Fruit fly (Drosophila melanogaster) whole organism, embryonic: ENCODE data around the gene peg.

Source experiments
- Antp ChIP-seq: fragments of 200-800 bp; sonication (Bioruptor generic); optimal IDR thresholded peaks from 3 replicates; lab custom pipeline; 2016; ENCODE audit warnings: missing biosample characterization, missing genetic modification characterization
- B-H2 ChIP-seq: fragments of 200-800 bp; sonication (Bioruptor generic); optimal IDR thresholded peaks from 2 replicates; lab custom pipeline; 2018; ENCODE audit warnings: missing biosample characterization, mild to moderate bottlenecking, missing genetic modification characterization
- Blimp-1 ChIP-seq: fragments of 200-800 bp; sonication (Bioruptor generic); optimal IDR thresholded peaks from 3 replicates; lab custom pipeline; 2018; ENCODE audit warnings: missing biosample characterization, missing genetic modification characterization, mild to moderate bottlenecking, moderate library complexity, missing genetic modification reagents
- CG10209 ChIP-seq: fragments of 200-800 bp; sonication (Bioruptor generic); optimal IDR thresholded peaks from 3 replicates; lab custom pipeline; 2017; ENCODE audit warnings: missing biosample characterization, mild to moderate bottlenecking, missing genetic modification characterization, missing genetic modification reagents
- CG10267 ChIP-seq: fragments of 200-800 bp; sonication (Bioruptor generic); optimal IDR thresholded peaks from 2 replicates; lab custom pipeline; 2018; ENCODE audit warnings: missing biosample characterization, mild to moderate bottlenecking, missing genetic modification characterization, moderate library complexity
- CG10959 ChIP-seq: fragments of 200-800 bp; sonication (Bioruptor generic); IDR thresholded peaks from 2 replicates; pipeline ENCODE4 v1.3.6; 2022; ENCODE audit warnings: missing biosample characterization, missing genetic modification characterization
- CG12299 ChIP-seq: fragments of 200-800 bp; sonication (Bioruptor generic); optimal IDR thresholded peaks from 2 replicates; lab custom pipeline; 2018; ENCODE audit warnings: missing biosample characterization, mild to moderate bottlenecking, missing genetic modification characterization
- CG12659 ChIP-seq: fragments of 200-800 bp; sonication (Bioruptor generic); optimal IDR thresholded peaks from 3 replicates; lab custom pipeline; 2017; ENCODE audit warnings: mild to moderate bottlenecking, missing biosample characterization, missing genetic modification reagents, missing genetic modification characterization
- CG13287 ChIP-seq: fragments of 200-800 bp; sonication (Bioruptor generic); IDR thresholded peaks from 2 replicates; pipeline ENCODE4 v1.3.6; 2022; ENCODE audit warnings: missing biosample characterization, missing genetic modification characterization; ENCODE audit not compliant: partially characterized antibody
- CG17328 ChIP-seq: fragments of 200-800 bp; sonication (Bioruptor generic); IDR thresholded peaks from 2 replicates; pipeline ENCODE4 v1.3.6; 2022; ENCODE audit warnings: missing biosample characterization, missing genetic modification characterization
- CG1792 ChIP-seq: fragments of 200-800 bp; sonication (Bioruptor generic); optimal IDR thresholded peaks from 2 replicates; lab custom pipeline; 2016; ENCODE audit warnings: missing biosample characterization, missing genetic modification characterization
- CG30403 ChIP-seq: fragments of 200-800 bp; sonication (Bioruptor generic); optimal IDR thresholded peaks from 3 replicates; lab custom pipeline; 2016; ENCODE audit warnings: missing biosample characterization, missing genetic modification characterization
- CG31365 ChIP-seq: fragments of 200-800 bp; sonication (Bioruptor generic); optimal IDR thresholded peaks from 2 replicates; lab custom pipeline; 2018; ENCODE audit warnings: missing biosample characterization, mild to moderate bottlenecking, missing genetic modification characterization
- CG32767 ChIP-seq: fragments of 200-800 bp; sonication (Bioruptor generic); IDR thresholded peaks from 2 replicates; pipeline ENCODE4 v1.3.6; 2022; ENCODE audit warnings: missing biosample characterization, missing genetic modification characterization
- CG4282 ChIP-seq: fragments of 200-800 bp; sonication (Bioruptor generic); optimal IDR thresholded peaks from 2 replicates; lab custom pipeline; 2016; ENCODE audit warnings: missing biosample characterization, missing genetic modification characterization
- CG4854 ChIP-seq: fragments of 200-800 bp; sonication (Bioruptor generic); optimal IDR thresholded peaks from 2 replicates; lab custom pipeline; 2016; ENCODE audit warnings: missing biosample characterization, missing genetic modification characterization, inconsistent platforms
- CG5245 ChIP-seq: fragments of 200-800 bp; sonication (Bioruptor generic); optimal IDR thresholded peaks from 3 replicates; lab custom pipeline; 2016; ENCODE audit warnings: missing biosample characterization, missing genetic modification characterization
- CTCF ChIP-seq: fragments of 200-800 bp; sonication (Bioruptor generic); optimal IDR thresholded peaks from 2 replicates; lab custom pipeline; 2017; ENCODE audit warnings: missing biosample characterization, mild to moderate bottlenecking, missing genetic modification characterization, moderate library complexity
- Dip3 ChIP-seq: fragments of 200-800 bp; sonication (Bioruptor generic); optimal IDR thresholded peaks from 3 replicates; lab custom pipeline; 2016; ENCODE audit warnings: missing biosample characterization, missing genetic modification characterization
- ERR ChIP-seq: fragments of 200-800 bp; sonication (Bioruptor generic); optimal IDR thresholded peaks from 2 replicates; lab custom pipeline; 2016; ENCODE audit warnings: missing biosample characterization, missing genetic modification characterization
- H2.0 ChIP-seq: fragments of 200-800 bp; sonication (Bioruptor generic); IDR thresholded peaks from 2 replicates; pipeline ENCODE4 v1.3.6; 2022; ENCODE audit warnings: missing biosample characterization, missing genetic modification characterization
- Hr39 ChIP-seq: fragments of >200 bp; optimal IDR thresholded peaks from 2 replicates; lab custom pipeline; 2017
- Hsf ChIP-seq: fragments of 200-800 bp; sonication (Bioruptor generic); optimal IDR thresholded peaks from 3 replicates; lab custom pipeline; 2016; ENCODE audit warnings: missing biosample characterization, missing genetic modification characterization
- MESR4 ChIP-seq: fragments of 200-800 bp; sonication (Bioruptor generic); optimal IDR thresholded peaks from 2 replicates; lab custom pipeline; 2018; ENCODE audit warnings: missing biosample characterization, mild to moderate bottlenecking, missing genetic modification characterization, moderate library complexity
- Mrtf ChIP-seq: fragments of 200-800 bp; sonication (Bioruptor generic); IDR thresholded peaks from 3 replicates; pipeline ENCODE4 v1.3.6; 2022; ENCODE audit warnings: missing biosample characterization, missing genetic modification characterization
- NK7.1 ChIP-seq: fragments of 200-800 bp; sonication (Bioruptor generic); optimal IDR thresholded peaks from 3 replicates; lab custom pipeline; 2016; ENCODE audit warnings: missing biosample characterization, missing genetic modification characterization
- Nf-YA ChIP-seq: fragments of 200-800 bp; sonication (Bioruptor generic); IDR thresholded peaks from 2 replicates; pipeline ENCODE4 v1.3.6; 2022; ENCODE audit warnings: missing biosample characterization, missing genetic modification characterization
- Nf-YC ChIP-seq: fragments of 200-800 bp; optimal IDR thresholded peaks from 3 replicates; lab custom pipeline; 2019; ENCODE audit warnings: missing biosample characterization, mild to moderate bottlenecking, missing genetic modification characterization, moderate library complexity
- Rx ChIP-seq: fragments of 200-800 bp; sonication (Bioruptor generic); IDR thresholded peaks from 2 replicates; pipeline ENCODE4 v1.3.6; 2022; ENCODE audit warnings: missing biosample characterization, missing genetic modification characterization
- Ssrp ChIP-seq: fragments of 200-800 bp; sonication (Bioruptor generic); optimal IDR thresholded peaks from 2 replicates; lab custom pipeline; 2018; ENCODE audit warnings: missing biosample characterization, mild to moderate bottlenecking, missing genetic modification characterization, moderate library complexity
- Vsx1 ChIP-seq: fragments of 200-800 bp; sonication (Bioruptor generic); optimal IDR thresholded peaks from 2 replicates; lab custom pipeline; 2017; ENCODE audit warnings: missing biosample characterization, mild to moderate bottlenecking, missing genetic modification characterization, missing genetic modification reagents
- ase ChIP-seq: fragments of 200-800 bp; sonication (Bioruptor generic); IDR thresholded peaks from 3 replicates; pipeline ENCODE4 v1.3.6; 2022; ENCODE audit warnings: missing biosample characterization, missing genetic modification characterization
- bigmax ChIP-seq: fragments of 200-800 bp; sonication (Bioruptor generic); optimal IDR thresholded peaks from 2 replicates; lab custom pipeline; 2018; ENCODE audit warnings: missing biosample characterization, mild to moderate bottlenecking, missing genetic modification characterization
- bsh ChIP-seq, 2 experiments: fragments of 200-800 bp; sonication (Bioruptor generic); optimal IDR thresholded peaks; 2 replicates each; lab custom pipeline; 2017 to 2018; ENCODE audit warnings: mild to moderate bottlenecking in 2 of 2, missing biosample characterization in 2 of 2, missing genetic modification characterization in 2 of 2, moderate library complexity in 1 of 2
- corto ChIP-seq: fragments of 200-800 bp; sonication (Bioruptor generic); optimal IDR thresholded peaks from 2 replicates; lab custom pipeline; 2016; ENCODE audit warnings: missing biosample characterization, mild to moderate bottlenecking, missing genetic modification characterization, moderate library complexity
- dm ChIP-seq: fragments of 200-800 bp; sonication (Bioruptor generic); optimal IDR thresholded peaks from 3 replicates; lab custom pipeline; 2016; ENCODE audit warnings: missing biosample characterization, missing genetic modification characterization
- dmrt99B ChIP-seq: fragments of 200-800 bp; sonication (Bioruptor generic); optimal IDR thresholded peaks from 2 replicates; lab custom pipeline; 2018; ENCODE audit warnings: missing biosample characterization, mild to moderate bottlenecking, missing genetic modification characterization, moderate library complexity
- eyg ChIP-seq: fragments of 200-800 bp; sonication (Bioruptor generic); optimal IDR thresholded peaks from 3 replicates; lab custom pipeline; 2016; ENCODE audit warnings: missing biosample characterization, missing genetic modification characterization
- fu2 ChIP-seq: fragments of 200-800 bp; sonication (Bioruptor generic); optimal IDR thresholded peaks from 2 replicates; lab custom pipeline; 2016; ENCODE audit warnings: missing biosample characterization, missing genetic modification characterization
- gro ChIP-seq: fragments of 200-800 bp; sonication (Bioruptor generic); optimal IDR thresholded peaks from 2 replicates; lab custom pipeline; 2016; ENCODE audit warnings: missing biosample characterization, missing genetic modification characterization
- insv ChIP-seq, 2 experiments: fragments of 200-800 bp; sonication (Bioruptor generic); optimal IDR thresholded peaks; 3 replicates each; lab custom pipeline; 2016 to 2018; ENCODE audit warnings: missing biosample characterization in 2 of 2, missing genetic modification characterization in 2 of 2
- lab ChIP-seq: fragments of 200-800 bp; sonication (Bioruptor generic); optimal IDR thresholded peaks from 3 replicates; lab custom pipeline; 2017; ENCODE audit warnings: missing biosample characterization, missing genetic modification characterization, mild to moderate bottlenecking, moderate library complexity, missing genetic modification reagents
- lmd ChIP-seq: fragments of 200-800 bp; sonication (Bioruptor generic); IDR thresholded peaks from 2 replicates; pipeline ENCODE4 v1.3.6; 2022; ENCODE audit warnings: missing biosample characterization, missing genetic modification characterization
- lov ChIP-seq, 2 experiments: fragments of 200-800 bp in 1 of 2; fragments of >200 bp in 1 of 2; sonication (Bioruptor generic) in 1 of 2; IDR thresholded peaks in 1 of 2; optimal IDR thresholded peaks in 1 of 2; 2 replicates in 1 of 2; 3 replicates in 1 of 2; pipeline versions ENCODE4 v1.3.6 to Lab custom; 2017 to 2022; ENCODE audit warnings: missing biosample characterization in 1 of 2, missing genetic modification characterization in 1 of 2
- luna ChIP-seq: fragments of 200-800 bp; sonication (Bioruptor generic); optimal IDR thresholded peaks from 2 replicates; lab custom pipeline; 2016; ENCODE audit warnings: missing biosample characterization, missing genetic modification characterization
- nau ChIP-seq: fragments of 200-800 bp; sonication (Bioruptor generic); optimal IDR thresholded peaks from 3 replicates; lab custom pipeline; 2017; ENCODE audit warnings: missing biosample characterization, mild to moderate bottlenecking, missing genetic modification characterization, missing genetic modification reagents
- p53 ChIP-seq: fragments of 200-800 bp; sonication (Bioruptor generic); optimal IDR thresholded peaks from 2 replicates; lab custom pipeline; 2016; ENCODE audit warnings: missing biosample characterization, missing genetic modification characterization
- tll ChIP-seq, 2 experiments: fragments of 200-800 bp in 1 of 2; fragments of >200 bp in 1 of 2; sonication (Bioruptor generic) in 1 of 2; optimal IDR thresholded peaks; 2 replicates each; lab custom pipeline; 2017 to 2019; ENCODE audit warnings: missing biosample characterization in 2 of 2, missing genetic modification characterization in 2 of 2, mild to moderate bottlenecking in 1 of 2, moderate library complexity in 1 of 2
- unpg ChIP-seq: fragments of 200-800 bp; sonication (Bioruptor generic); optimal IDR thresholded peaks from 3 replicates; lab custom pipeline; 2018; ENCODE audit warnings: missing biosample characterization, mild to moderate bottlenecking, missing genetic modification characterization, moderate library complexity
- wdn ChIP-seq: fragments of 200-800 bp; sonication (Bioruptor generic); IDR thresholded peaks from 2 replicates; pipeline ENCODE4 v1.3.6; 2022; ENCODE audit warnings: missing biosample characterization, missing genetic modification characterization
- yki ChIP-seq: fragments of >200 bp; optimal IDR thresholded peaks from 3 replicates; lab custom pipeline; 2018
- zfh2 ChIP-seq: fragments of 200-800 bp; sonication (Bioruptor generic); optimal IDR thresholded peaks from 2 replicates; lab custom pipeline; 2016; ENCODE audit warnings: missing biosample characterization, missing genetic modification characterization

The peg gene

DNA sequence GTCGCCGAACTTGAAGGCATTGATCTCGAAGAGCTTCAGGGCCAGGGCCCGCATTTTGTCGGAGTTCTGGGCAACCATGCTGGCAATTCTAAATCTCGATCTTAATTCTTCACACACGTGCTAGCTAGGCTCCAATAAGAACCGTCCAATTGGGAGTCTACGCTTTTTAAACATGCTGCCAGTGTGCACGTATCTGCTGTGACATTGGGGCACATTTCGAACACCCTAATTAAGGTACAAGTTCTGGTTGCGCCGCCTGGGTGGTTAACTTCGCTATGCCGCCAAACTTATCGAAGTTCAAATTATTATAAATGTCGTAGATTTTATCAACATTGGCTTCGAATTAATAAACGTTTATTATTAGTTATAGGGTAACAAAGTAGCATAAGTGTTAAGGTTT, 49.2 kb upstream of the peg start, which contains the start of gene r-l (continued):
- TF ChIP-seq CG10209 (GFP tag; lab: Kevin White, UChicago) (no peak), bigmax (GFP tag; lab: Kevin White, UChicago) (no peak), gro (GFP tag; lab: Kevin White, UChicago) (peak; percentile 47), lab (GFP tag; lab: Kevin White, UChicago) (no peak), corto (GFP tag; lab: Kevin White, UChicago) (no peak), CG4854 (GFP tag; lab: Kevin White, UChicago) (no peak), Hr39 (no peak), unpg (GFP tag; lab: Kevin White, UChicago) (no peak), Mrtf (no peak), CG32767 (GFP tag; lab: Robert Waterston, UW) (no peak), zfh2 (GFP tag; lab: Kevin White, UChicago) (peak; percentile 4), CG10267 (tag; lab: Kevin White, UChicago) (peak; percentile 45), Vsx1 (GFP tag; lab: Kevin White, UChicago) (peak; percentile 44), CG5245 (GFP tag; lab: Kevin White, UChicago) (no peak), B-H2 (peak; percentile 17), Blimp-1 (GFP tag; lab: Kevin White, UChicago) (no peak), CG4282 (GFP tag; lab: Kevin White, UChicago) (no peak), dmrt99B (tag; lab: Kevin White, UChicago) (no peak), CG30403 (GFP tag; lab: Kevin White, UChicago) (no peak), nau (GFP tag; lab: Kevin White, UChicago) (no peak), NK7.1 (GFP tag; lab: Kevin White, UChicago) (no peak), wdn (GFP tag; lab: Robert Waterston, UW) (no peak), Rx (no peak), CG1792 (GFP tag; lab: Kevin White, UChicago) (no peak), Nf-YC (peak; percentile 80), lmd (no peak), eyg (GFP tag; lab: Kevin White, UChicago) (no peak), CG10959 (GFP tag; lab: Robert Waterston, UW) (no peak), ase (GFP tag; lab: Robert Waterston, UW) (no peak), ERR (GFP tag; lab: Kevin White, UChicago) (no peak), CG31365 (tag; lab: Kevin White, UChicago) (no peak), insv (GFP tag; optimal IDR thresholded peaks at IDR 0.05; lab: Kevin White, UChicago) (peak; percentile 96 to 99), Hsf (GFP tag; lab: Kevin White, UChicago) (no peak), CG17328 (GFP tag; lab: Robert Waterston, UW) (no peak), CG12659 (GFP tag; lab: Kevin White, UChicago) (peak; percentile 56), H2.0 (no peak), Nf-YA (GFP tag; lab: Robert Waterston, UW) (no peak), CTCF (peak; percentile 58), bsh (GFP tag; optimal IDR thresholded peaks at IDR 0.05; lab: Kevin White, UChicago) (no peak), MESR4 (GFP tag; lab: Kevin White, UChicago) (peak; percentile 62), CG13287 (GFP tag; lab: Robert Waterston, UW) (peak; percentile 64; the same call in 1 of the 2 replicates), CG12299 (no peak), fu2 (no peak), Ssrp (tag; lab: Kevin White, UChicago) (no peak), p53 (GFP tag; lab: Kevin White, UChicago) (peak; percentile 44), Dip3 (GFP tag; lab: Kevin White, UChicago) (peak; percentile 15), luna (GFP tag; lab: Kevin White, UChicago) (no peak), yki (lab: Kevin White, UChicago) (no peak), Antp (GFP tag; lab: Kevin White, UChicago) (no peak), dm (GFP tag; lab: Kevin White, UChicago) (peak; percentile 92), tll (GFP tag; optimal IDR thresholded peaks at IDR 0.05; lab: Kevin White, UChicago) (no peak), lov (optimal IDR thresholded peaks at IDR 0.05; lab: Kevin White, UChicago) (no peak), lov (GFP tag; IDR thresholded peaks at IDR 0.05; lab: Robert Waterston, UW) (no peak)
